Worm (Caenorhabditis elegans): ENCODE measurements around the gene C40C9.3.

C40C9.3 gene

DNA sequence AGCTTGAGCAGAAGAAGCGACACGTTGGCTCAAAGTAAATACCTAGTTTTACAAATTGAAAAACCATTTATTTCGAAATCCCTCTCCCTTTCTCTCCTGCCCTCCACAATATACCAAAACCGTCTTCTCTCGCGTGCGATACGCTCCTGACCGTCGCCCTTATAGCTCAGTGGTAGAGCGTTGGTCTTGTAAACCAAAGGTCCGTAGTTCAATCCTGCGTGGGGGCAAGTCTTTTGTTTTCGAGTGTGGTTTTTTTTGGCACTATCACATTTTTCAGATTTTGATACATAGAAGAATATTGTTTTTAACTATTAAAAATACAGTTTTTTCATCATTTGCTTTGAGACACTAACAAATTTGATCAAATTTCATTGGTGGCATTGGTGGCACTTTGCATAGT lies 6.2 kb downstream of the C40C9.3 start:
- TF ChIP-seq cey-2 (tag; optimal IDR thresholded peaks at IDR 0.05; ENCODE audit: borderline replicate concordance, insufficient read depth) = no peak
- TF ChIP-seq F49E8.2 (tag; optimal IDR thresholded peaks at IDR 0.05; ENCODE audit: borderline replicate concordance) = no peak
- TF ChIP-seq zfp-2 (tag; optimal IDR thresholded peaks at IDR 0.05) = peak; percentile 8
- no peak for TF ChIP-seq ztf-11 (tag; optimal IDR thresholded peaks at IDR 0.05)
- TF ChIP-seq F44E2.7 (GFP tag; IDR thresholded peaks at IDR 0.05) = no peak
- no peak for TF ChIP-seq hif-1 (tag; optimal IDR thresholded peaks at IDR 0.05)
- no peak for TF ChIP-seq nhr-28 (tag; optimal IDR thresholded peaks at IDR 0.05)
- TF ChIP-seq tag-97 (GFP tag; IDR thresholded peaks at IDR 0.05) = no peak
- peak; percentile 87 for TF ChIP-seq egl-43 (GFP tag; IDR thresholded peaks at IDR 0.05)
- no peak; the same call in none of the 2 replicates for TF ChIP-seq T26A8.4 (GFP tag; IDR thresholded peaks at IDR 0.05)
- no peak for TF ChIP-seq ztf-7 (tag; optimal IDR thresholded peaks at IDR 0.05)
- peak; percentile 82 for TF ChIP-seq arid-1 (GFP tag; conservative IDR thresholded peaks at IDR 0.05)
- peak; percentile 39 for TF ChIP-seq spr-1 (tag; optimal IDR thresholded peaks at IDR 0.05)
- TF ChIP-seq mxl-3 (GFP tag; optimal IDR thresholded peaks at IDR 0.05) = no peak
- TF ChIP-seq lin-38 (GFP tag; IDR thresholded peaks at IDR 0.05) = no peak; the same call in 1 of the 2 replicates
- no peak for TF ChIP-seq dmd-9 (GFP tag; IDR thresholded peaks at IDR 0.05)
- TF ChIP-seq php-3 (GFP tag; IDR thresholded peaks at IDR 0.05) = peak; percentile 47; the same call in 1 of the 2 replicates
- TF ChIP-seq nhr-41 (GFP tag; IDR thresholded peaks at IDR 0.05) = 0 out of 2 replicates have a peak, but pooled peaks have one; percentile 12
- TF ChIP-seq ceh-20 (GFP tag; IDR thresholded peaks at IDR 0.05) = peak; percentile 48; the same call in 1 of the 2 replicates
- no peak for TF ChIP-seq nhr-111 (GFP tag; optimal IDR thresholded peaks at IDR 0.05)
- peak; percentile 26 to 74 for TF ChIP-seq daf-16 (GFP tag; optimal IDR thresholded peaks at IDR 0.05)
- TF ChIP-seq daf-16 (tag; optimal IDR thresholded peaks at IDR 0.05) = no peak
- no peak for TF ChIP-seq skn-1 (tag; optimal IDR thresholded peaks at IDR 0.05)
- no peak for TF ChIP-seq nhr-11 (tag; optimal IDR thresholded peaks at IDR 0.05)
- TF ChIP-seq duxl-1 (tag; optimal IDR thresholded peaks at IDR 0.05; ENCODE audit: poor library complexity) = peak; percentile 63
- TF ChIP-seq mep-1 (tag; optimal IDR thresholded peaks at IDR 0.05) = peak; percentile 11
- TF ChIP-seq attf-4 (tag; optimal IDR thresholded peaks at IDR 0.05) = no peak
- no peak for TF ChIP-seq dmd-6 (GFP tag; IDR thresholded peaks at IDR 0.05)
- TF ChIP-seq tra-1 (GFP tag; IDR thresholded peaks at IDR 0.05) = 0 out of 2 replicates have a peak, but pooled peaks have one; percentile 38
- TF ChIP-seq ceh-62 (tag; optimal IDR thresholded peaks at IDR 0.05) = no peak
- no peak for TF ChIP-seq daf-8 (GFP tag; IDR thresholded peaks at IDR 0.05)
- no peak for TF ChIP-seq nhr-25 (tag; optimal IDR thresholded peaks at IDR 0.05; ENCODE audit: borderline replicate concordance, insufficient read depth)
- no peak for TF ChIP-seq snpc-4 (tag; optimal IDR thresholded peaks at IDR 0.05)
- no peak for TF ChIP-seq nhr-76 (tag; optimal IDR thresholded peaks at IDR 0.05)
- peak; percentile 3 for TF ChIP-seq gei-8 (GFP tag; optimal IDR thresholded peaks at IDR 0.05)
- TF ChIP-seq ceh-32 (tag; optimal IDR thresholded peaks at IDR 0.05; ENCODE audit: poor library complexity) = no peak
- no peak for TF ChIP-seq unc-39 (tag; optimal IDR thresholded peaks at IDR 0.05)
- peak; percentile 67 for TF ChIP-seq vab-7 (GFP tag; IDR thresholded peaks at IDR 0.05)
- no peak for TF ChIP-seq nhr-10 (tag; optimal IDR thresholded peaks at IDR 0.05)
- no peak for TF ChIP-seq fos-1 (tag; optimal IDR thresholded peaks at IDR 0.05)
- peak; percentile 27 for TF ChIP-seq Y5F2A.4 (GFP tag; optimal IDR thresholded peaks at IDR 0.05)
- no peak for TF ChIP-seq lin-29 (GFP tag; IDR thresholded peaks at IDR 0.05)
- TF ChIP-seq zfp-3 (GFP tag; conservative IDR thresholded peaks at IDR 0.05) = no peak
- no peak for TF ChIP-seq zag-1 (tag; optimal IDR thresholded peaks at IDR 0.05)
- no peak for TF ChIP-seq fkh-10 (GFP tag; optimal IDR thresholded peaks at IDR 0.05)
- no peak for TF ChIP-seq aly-2 (tag; optimal IDR thresholded peaks at IDR 0.05)
- TF ChIP-seq daf-12 (tag; optimal IDR thresholded peaks at IDR 0.05) = no peak
- TF ChIP-seq dve-1 (tag; optimal IDR thresholded peaks at IDR 0.05; ENCODE audit: insufficient read depth) = peak; percentile 1
- no peak for TF ChIP-seq ceh-44 (GFP tag; IDR thresholded peaks at IDR 0.05)
- no peak for TF ChIP-seq nhr-102 (tag; optimal IDR thresholded peaks at IDR 0.05)
- peak; percentile 44 to 57; a peak in 2 of 4 replicates for TF ChIP-seq madf-5 (GFP tag; IDR thresholded peaks at IDR 0.05)
- no peak for TF ChIP-seq R02D3.7 (tag; optimal IDR thresholded peaks at IDR 0.05)

Data from whole organism, L4 larva.